Fruit fly (Drosophila melanogaster) S2 (cell line): Measurements from ENCODE around the gene CG11891.

Source experiments
- CG8478 ChIP-seq: fragments of >200 bp; optimal IDR thresholded peaks from 2 replicates; lab custom pipeline; 2018
- CTCF ChIP-seq, 2 experiments: fragments of >200 bp; optimal IDR thresholded peaks; 2 replicates each; lab custom pipeline; 2018

DNA sequence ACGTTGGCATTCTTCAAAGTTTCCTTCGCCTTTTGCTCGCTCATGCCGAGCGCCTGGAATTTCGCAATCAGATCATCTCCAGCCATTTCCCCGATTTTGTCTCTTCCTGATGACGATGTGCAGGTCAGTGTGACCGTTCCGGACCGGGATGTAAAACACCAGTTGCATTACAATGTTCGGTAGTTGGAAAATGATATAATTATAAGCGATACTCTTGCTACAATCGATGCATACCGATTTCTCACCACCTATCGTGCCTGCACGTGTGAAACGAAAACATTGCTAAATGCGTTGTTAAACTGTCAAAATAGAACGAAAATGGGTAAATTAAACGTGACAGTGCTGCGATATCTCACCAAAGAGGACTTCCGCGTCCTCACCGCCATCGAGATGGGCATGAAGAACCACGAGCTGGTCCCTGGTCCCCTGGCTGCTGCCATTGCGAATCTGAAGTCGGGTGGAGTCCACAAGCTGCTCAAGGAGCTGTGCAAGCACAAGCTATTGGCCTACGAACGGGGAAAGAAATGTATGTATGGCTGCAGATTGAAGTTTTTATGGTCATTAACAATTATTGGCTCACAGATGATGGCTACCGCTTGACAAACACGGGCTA lies 4.3 kb upstream of the CG11891 start, which contains the start of the genes GlnRS and RIOK2:
- TF ChIP-seq CG8478 (lab: Kevin White, UChicago) = no peak
- peak; percentile 0 to 51 for TF ChIP-seq CTCF (optimal IDR thresholded peaks at IDR 0.05; lab: Kevin White, UChicago)
